Worm (Caenorhabditis elegans): ENCODE results near the gene F57G9.7.

ce11 chrII:12348957-12349356, 48.6 kb downstream of the F57G9.7 start:
- TF ChIP-seq zfp-2 (tag; optimal IDR thresholded peaks at IDR 0.05) (no peak), nhr-11 (tag; optimal IDR thresholded peaks at IDR 0.05) (no peak), nhr-48 (tag; optimal IDR thresholded peaks at IDR 0.05) (no peak)

All from whole organism, L4 larva.